Fruit fly (Drosophila melanogaster) whole organism, embryonic: ENCODE data around the gene CG16758.
A peak's percentile ranks its signal among the peaks of the same experiment; 100 is the strongest.

Experiments
- ATbp ChIP-seq: fragments of 200-800 bp; sonication (Bioruptor generic); optimal IDR thresholded peaks from 2 replicates; lab custom pipeline; 2017; ENCODE audit warnings: missing biosample characterization, mild to moderate bottlenecking, missing genetic modification characterization, missing genetic modification reagents
- Adf1 ChIP-seq: fragments of 200-800 bp; sonication (Bioruptor generic); IDR thresholded peaks from 2 replicates; pipeline ENCODE4 v1.3.6; 2022; ENCODE audit warnings: missing biosample characterization, missing genetic modification characterization
- Asciz ChIP-seq: fragments of 200-800 bp; sonication (Bioruptor generic); optimal IDR thresholded peaks from 2 replicates; lab custom pipeline; 2017; ENCODE audit warnings: missing biosample characterization, mild to moderate bottlenecking, missing genetic modification characterization, missing genetic modification reagents
- Atf6 ChIP-seq: fragments of 200-800 bp; sonication (Bioruptor generic); IDR thresholded peaks from 2 replicates; pipeline ENCODE4 v1.3.6; 2022; ENCODE audit warnings: missing biosample characterization, missing genetic modification characterization
- CG10267 ChIP-seq: fragments of 200-800 bp; sonication (Bioruptor generic); optimal IDR thresholded peaks from 2 replicates; lab custom pipeline; 2018; ENCODE audit warnings: missing biosample characterization, mild to moderate bottlenecking, missing genetic modification characterization, moderate library complexity
- CG10979 ChIP-seq: fragments of 200-800 bp; sonication (Bioruptor generic); optimal IDR thresholded peaks from 2 replicates; lab custom pipeline; 2018; ENCODE audit warnings: missing biosample characterization, mild to moderate bottlenecking, missing genetic modification characterization, moderate library complexity
- CG1233 ChIP-seq: fragments of 200-800 bp; sonication (Bioruptor generic); optimal IDR thresholded peaks from 4 replicates; lab custom pipeline; 2018; ENCODE audit warnings: missing biosample characterization, mild to moderate bottlenecking, missing genetic modification characterization
- CG14710 ChIP-seq: fragments of 200-800 bp; sonication (Bioruptor generic); optimal IDR thresholded peaks from 3 replicates; lab custom pipeline; 2019; ENCODE audit warnings: missing biosample characterization, mild to moderate bottlenecking, missing genetic modification characterization, moderate library complexity
- CG15011 ChIP-seq: fragments of 200-800 bp; sonication (Bioruptor generic); optimal IDR thresholded peaks from 3 replicates; lab custom pipeline; 2018; ENCODE audit warnings: missing biosample characterization, mild to moderate bottlenecking, missing genetic modification characterization
- CG15601 ChIP-seq: fragments of 200-800 bp; sonication (Bioruptor generic); optimal IDR thresholded peaks from 3 replicates; lab custom pipeline; 2019; ENCODE audit warnings: missing biosample characterization, mild to moderate bottlenecking, missing genetic modification characterization, moderate library complexity
- CG15696 ChIP-seq: fragments of 200-800 bp; sonication (Bioruptor generic); optimal IDR thresholded peaks from 2 replicates; lab custom pipeline; 2019; ENCODE audit warnings: missing biosample characterization, mild to moderate bottlenecking, missing genetic modification characterization, moderate library complexity
- CG1603 ChIP-seq: fragments of 200-800 bp; sonication (Bioruptor generic); optimal IDR thresholded peaks from 2 replicates; lab custom pipeline; 2019; ENCODE audit warnings: missing biosample characterization, mild to moderate bottlenecking, missing genetic modification characterization, moderate library complexity
- CG16815 ChIP-seq: fragments of 200-800 bp; sonication (Bioruptor generic); optimal IDR thresholded peaks from 3 replicates; lab custom pipeline; 2017; ENCODE audit warnings: missing biosample characterization, mild to moderate bottlenecking, missing genetic modification characterization
- CG16863 ChIP-seq: fragments of 200-800 bp; sonication (Bioruptor generic); optimal IDR thresholded peaks from 3 replicates; lab custom pipeline; 2016; ENCODE audit warnings: missing biosample characterization, missing genetic modification characterization
- CG18262 ChIP-seq: fragments of 200-800 bp; optimal IDR thresholded peaks from 3 replicates; lab custom pipeline; 2019; ENCODE audit warnings: missing biosample characterization, mild to moderate bottlenecking, missing genetic modification characterization, moderate library complexity
- CG2712 ChIP-seq: fragments of 200-800 bp; optimal IDR thresholded peaks from 3 replicates; lab custom pipeline; 2019; ENCODE audit warnings: missing biosample characterization, mild to moderate bottlenecking, missing genetic modification characterization, moderate library complexity
- CG2875 ChIP-seq: fragments of 200-800 bp; sonication (Bioruptor generic); optimal IDR thresholded peaks from 2 replicates; lab custom pipeline; 2017; ENCODE audit warnings: missing biosample characterization, mild to moderate bottlenecking, missing genetic modification characterization, missing genetic modification reagents
- CG31224 ChIP-seq: fragments of 200-800 bp; sonication (Bioruptor generic); IDR thresholded peaks from 2 replicates; pipeline ENCODE4 v1.3.6; 2022; ENCODE audit warnings: missing biosample characterization, missing genetic modification characterization
- CG32532 ChIP-seq: fragments of 200-800 bp; sonication (Bioruptor generic); IDR thresholded peaks from 2 replicates; pipeline ENCODE4 v1.3.6; 2022; ENCODE audit warnings: missing biosample characterization, missing genetic modification characterization
- CG33557 ChIP-seq: fragments of 200-800 bp; sonication (Bioruptor generic); optimal IDR thresholded peaks from 2 replicates; lab custom pipeline; 2019; ENCODE audit warnings: missing biosample characterization, mild to moderate bottlenecking, missing genetic modification characterization, moderate library complexity
- CG4424 ChIP-seq: fragments of 200-800 bp; sonication (Bioruptor generic); optimal IDR thresholded peaks from 3 replicates; lab custom pipeline; 2016; ENCODE audit warnings: missing biosample characterization, missing genetic modification characterization
- CG4707 ChIP-seq: fragments of 200-800 bp; sonication (Bioruptor generic); optimal IDR thresholded peaks from 2 replicates; lab custom pipeline; 2018; ENCODE audit warnings: missing biosample characterization, mild to moderate bottlenecking, missing genetic modification characterization, moderate library complexity
- CG6791 ChIP-seq: fragments of 200-800 bp; sonication (Bioruptor generic); IDR thresholded peaks from 3 replicates; pipeline ENCODE4 v1.3.6; 2022; ENCODE audit warnings: missing biosample characterization, missing genetic modification characterization; ENCODE audit not compliant: partially characterized antibody
- CG6813 ChIP-seq: fragments of 200-800 bp; sonication (Bioruptor generic); optimal IDR thresholded peaks from 2 replicates; lab custom pipeline; 2017; ENCODE audit warnings: missing biosample characterization, missing genetic modification characterization, mild to moderate bottlenecking, moderate library complexity, missing genetic modification reagents
- CG7271 ChIP-seq: fragments of 200-800 bp; sonication (Bioruptor generic); optimal IDR thresholded peaks from 2 replicates; lab custom pipeline; 2018; ENCODE audit warnings: missing biosample characterization, mild to moderate bottlenecking, missing genetic modification characterization, moderate library complexity
- CG9797 ChIP-seq: fragments of 200-800 bp; sonication (Bioruptor generic); optimal IDR thresholded peaks from 3 replicates; lab custom pipeline; 2018; ENCODE audit warnings: missing biosample characterization, mild to moderate bottlenecking, missing genetic modification characterization
- D ChIP-seq, 2 experiments: fragments of 200-800 bp in 1 of 2; fragments of >200 bp in 1 of 2; sonication (Bioruptor generic) in 1 of 2; optimal IDR thresholded peaks; 2 replicates in 1 of 2; 3 replicates in 1 of 2; lab custom pipeline; 2017; ENCODE audit warnings: mild to moderate bottlenecking in 1 of 2, missing biosample characterization in 1 of 2, missing genetic modification characterization in 1 of 2, missing genetic modification reagents in 1 of 2
- Hr78 ChIP-seq, 2 experiments: fragments of 200-800 bp in 1 of 2; fragments of >200 bp in 1 of 2; sonication (Bioruptor generic) in 1 of 2; optimal IDR thresholded peaks; 2 replicates each; lab custom pipeline; 2017 to 2019; ENCODE audit warnings: missing biosample characterization in 2 of 2, missing genetic modification characterization in 2 of 2, mild to moderate bottlenecking in 1 of 2, moderate library complexity in 1 of 2
- Kr ChIP-seq: fragments of 200-800 bp; sonication (Bioruptor generic); optimal IDR thresholded peaks from 2 replicates; lab custom pipeline; 2017; ENCODE audit warnings: missing biosample characterization, mild to moderate bottlenecking, missing genetic modification characterization
- Mes4 ChIP-seq: fragments of 200-800 bp; sonication (Bioruptor generic); optimal IDR thresholded peaks from 2 replicates; lab custom pipeline; 2016; ENCODE audit warnings: missing biosample characterization, missing genetic modification characterization
- NC2β ChIP-seq: fragments of 200-800 bp; sonication (Bioruptor generic); optimal IDR thresholded peaks from 2 replicates; lab custom pipeline; 2016; ENCODE audit warnings: missing biosample characterization, missing genetic modification characterization
- PHDP ChIP-seq: fragments of 200-800 bp; sonication (Bioruptor generic); optimal IDR thresholded peaks from 3 replicates; lab custom pipeline; 2018; ENCODE audit warnings: missing biosample characterization, mild to moderate bottlenecking, missing genetic modification characterization, moderate library complexity
- Stat92E ChIP-seq, 3 experiments: fragments of >200 bp in 2 of 3; fragments of 200-800 bp in 1 of 3; sonication (Bioruptor generic) in 1 of 3; optimal IDR thresholded peaks; 2 replicates each; lab custom pipeline; 2017 to 2019; ENCODE audit warnings: missing biosample characterization in 3 of 3, missing genetic modification characterization in 3 of 3, mild to moderate bottlenecking in 1 of 3, moderate library complexity in 1 of 3
- Xrp1 ChIP-seq: fragments of 200-800 bp; sonication (Bioruptor generic); IDR thresholded peaks from 2 replicates; pipeline ENCODE4 v1.3.6; 2022; ENCODE audit warnings: missing biosample characterization, missing genetic modification characterization
- ac ChIP-seq: fragments of 200-800 bp; sonication (Bioruptor generic); optimal IDR thresholded peaks from 3 replicates; lab custom pipeline; 2017; ENCODE audit warnings: missing biosample characterization, mild to moderate bottlenecking, missing genetic modification characterization
- ase ChIP-seq: fragments of 200-800 bp; sonication (Bioruptor generic); IDR thresholded peaks from 3 replicates; pipeline ENCODE4 v1.3.6; 2022; ENCODE audit warnings: missing biosample characterization, missing genetic modification characterization
- bsh ChIP-seq, 2 experiments: fragments of 200-800 bp; sonication (Bioruptor generic); optimal IDR thresholded peaks; 2 replicates each; lab custom pipeline; 2017 to 2018; ENCODE audit warnings: mild to moderate bottlenecking in 2 of 2, missing biosample characterization in 2 of 2, missing genetic modification characterization in 2 of 2, moderate library complexity in 1 of 2
- chif ChIP-seq, 2 experiments: fragments of 200-800 bp; sonication (Bioruptor generic); optimal IDR thresholded peaks; 3 replicates each; lab custom pipeline; 2016; ENCODE audit warnings: missing biosample characterization in 2 of 2, missing genetic modification characterization in 2 of 2
- crol ChIP-seq: fragments of 200-800 bp; sonication (Bioruptor generic); IDR thresholded peaks from 2 replicates; pipeline ENCODE4 v1.3.6; 2022; ENCODE audit warnings: missing biosample characterization, missing genetic modification characterization
- dati ChIP-seq: fragments of 200-800 bp; sonication (Bioruptor generic); IDR thresholded peaks from 2 replicates; pipeline ENCODE4 v1.3.6; 2022; ENCODE audit warnings: missing biosample characterization, missing genetic modification characterization
- dmrt11E ChIP-seq: fragments of 200-800 bp; sonication (Bioruptor generic); optimal IDR thresholded peaks from 3 replicates; lab custom pipeline; 2018; ENCODE audit warnings: missing biosample characterization, mild to moderate bottlenecking, missing genetic modification characterization, moderate library complexity
- eve ChIP-seq, 2 experiments: fragments of >200 bp; optimal IDR thresholded peaks; 2 replicates each; lab custom pipeline; 2017; ENCODE audit warnings: missing biosample characterization in 2 of 2, missing genetic modification characterization in 2 of 2
- fd102C ChIP-seq: fragments of 200-800 bp; sonication (Bioruptor generic); optimal IDR thresholded peaks from 2 replicates; lab custom pipeline; 2018; ENCODE audit warnings: missing biosample characterization, mild to moderate bottlenecking, missing genetic modification characterization, moderate library complexity
- fd64A ChIP-seq: fragments of 200-800 bp; sonication (Bioruptor generic); optimal IDR thresholded peaks from 3 replicates; lab custom pipeline; 2018; ENCODE audit warnings: missing biosample characterization, mild to moderate bottlenecking, missing genetic modification characterization
- lola ChIP-seq, 3 experiments: fragments of >200 bp in 2 of 3; fragments of 200-800 bp in 1 of 3; sonication (Bioruptor generic) in 1 of 3; optimal IDR thresholded peaks; 2 replicates each; lab custom pipeline; 2017 to 2019; ENCODE audit warnings: missing biosample characterization in 3 of 3, missing genetic modification characterization in 3 of 3, mild to moderate bottlenecking in 1 of 3, moderate library complexity in 1 of 3
- pros ChIP-seq: fragments of 200-800 bp; sonication (Bioruptor generic); optimal IDR thresholded peaks from 3 replicates; lab custom pipeline; 2019; ENCODE audit warnings: missing biosample characterization, mild to moderate bottlenecking, missing genetic modification characterization, moderate library complexity
- so ChIP-seq: fragments of 200-800 bp; sonication (Bioruptor generic); IDR thresholded peaks from 3 replicates; pipeline ENCODE4 v1.3.6; 2022; ENCODE audit warnings: missing biosample characterization, missing genetic modification characterization
- stwl ChIP-seq: fragments of 200-800 bp; sonication (Bioruptor generic); optimal IDR thresholded peaks from 3 replicates; lab custom pipeline; 2018; ENCODE audit warnings: missing biosample characterization, mild to moderate bottlenecking, missing genetic modification characterization, moderate library complexity

The CG16758 gene

dm6 chr3L:2468509-2468908 lies 34.9 kb downstream of the CG16758 start (continued):
- TF ChIP-seq lola (GFP tag; optimal IDR thresholded peaks at IDR 0.05; lab: Kevin White, UChicago) (peak in 1 of 3 experiments; percentile 34), fd64A (GFP tag; lab: Kevin White, UChicago) (peak; percentile 57), CG15696 (peak; percentile 79), Asciz (GFP tag; lab: Kevin White, UChicago) (peak; percentile 7), PHDP (tag; lab: Kevin White, UChicago) (peak; percentile 3), CG18262 (tag; lab: Kevin White, UChicago) (peak; percentile 34), CG10979 (peak; percentile 22), CG16863 (GFP tag; lab: Kevin White, UChicago) (peak; percentile 2), CG16815 (GFP tag; lab: Kevin White, UChicago) (peak; percentile 6), Adf1 (no peak), CG2712 (tag; lab: Kevin White, UChicago) (peak; percentile 20), NC2β (GFP tag; lab: Kevin White, UChicago) (no peak), ac (peak; percentile 82), D (optimal IDR thresholded peaks at IDR 0.05; lab: Kevin White, UChicago) (no peak), D (GFP tag; optimal IDR thresholded peaks at IDR 0.05; lab: Kevin White, UChicago) (peak; percentile 32), CG32532 (no peak), chif (GFP tag; optimal IDR thresholded peaks at IDR 0.05; lab: Kevin White, UChicago) (peak in 1 of 2 experiments; percentile 11), ase (no peak), crol (GFP tag; lab: Robert Waterston, UW) (no peak), pros (GFP tag; lab: Kevin White, UChicago) (peak; percentile 23), fd102C (GFP tag; lab: Kevin White, UChicago) (peak; percentile 69), CG9797 (GFP tag; lab: Kevin White, UChicago) (no peak), CG15011 (GFP tag; lab: Kevin White, UChicago) (no peak), CG6813 (GFP tag; lab: Kevin White, UChicago) (peak; percentile 9), Hr78 (GFP tag; optimal IDR thresholded peaks at IDR 0.05; lab: Kevin White, UChicago) (peak in 1 of 2 experiments; percentile 63), CG33557 (GFP tag; lab: Kevin White, UChicago) (peak; percentile 64), CG31224 (GFP tag; lab: Robert Waterston, UW) (no peak), Mes4 (GFP tag; lab: Kevin White, UChicago) (no peak), bsh (GFP tag; optimal IDR thresholded peaks at IDR 0.05; lab: Kevin White, UChicago) (peak in 1 of 2 experiments; percentile 11), Atf6 (GFP tag; lab: Robert Waterston, UW) (no peak), Kr (peak; percentile 75), CG14710 (tag; lab: Kevin White, UChicago) (peak; percentile 53), CG1603 (tag; lab: Kevin White, UChicago) (peak; percentile 52), CG2875 (GFP tag; lab: Kevin White, UChicago) (peak; percentile 37), stwl (tag; lab: Kevin White, UChicago) (peak; percentile 5), Xrp1 (peak; percentile 30; the same call in 1 of the 2 replicates), Stat92E (GFP tag; optimal IDR thresholded peaks at IDR 0.05; lab: Kevin White, UChicago) (peak in 1 of 3 experiments; percentile 63), so (GFP tag; lab: Robert Waterston, UW) (no peak), CG15601 (tag; lab: Kevin White, UChicago) (peak; percentile 40), CG1233 (GFP tag; lab: Kevin White, UChicago) (peak; percentile 17), dmrt11E (peak; percentile 75), CG7271 (tag; lab: Kevin White, UChicago) (peak; percentile 21), eve (GFP tag; optimal IDR thresholded peaks at IDR 0.05; lab: Kevin White, UChicago) (peak in 1 of 2 experiments; percentile 70), CG6791 (GFP tag; lab: Robert Waterston, UW) (peak; percentile 42; the same call in 1 of the 3 replicates), dati (GFP tag; lab: Robert Waterston, UW) (no peak), CG10267 (tag; lab: Kevin White, UChicago) (peak; percentile 25), CG4424 (GFP tag; lab: Kevin White, UChicago) (peak; percentile 4), CG4707 (GFP tag; lab: Kevin White, UChicago) (peak; percentile 3), ATbp (GFP tag; lab: Kevin White, UChicago) (peak; percentile 7)
